Fruit fly (Drosophila melanogaster): ENCODE results near the gene CG12811.

- no peak for TF ChIP-seq esn (GFP tag; optimal IDR thresholded peaks at IDR 0.05)
- TF ChIP-seq CG8119 (GFP tag; IDR thresholded peaks at IDR 0.05) = no peak
- TF ChIP-seq Lpt (GFP tag; optimal IDR thresholded peaks at IDR 0.05) = no peak
- no peak for TF ChIP-seq spab (GFP tag; optimal IDR thresholded peaks at IDR 0.05)
- TF ChIP-seq OdsH (GFP tag; optimal IDR thresholded peaks at IDR 0.05) = no peak
- no peak for TF ChIP-seq CG6276 (GFP tag; optimal IDR thresholded peaks at IDR 0.05)
- no peak for TF ChIP-seq achi (GFP tag; optimal IDR thresholded peaks at IDR 0.05)
- no peak for TF ChIP-seq CG15336 (GFP tag; IDR thresholded peaks at IDR 0.05)
- TF ChIP-seq CG16779 (tag; optimal IDR thresholded peaks at IDR 0.05) = no peak
- TF ChIP-seq Ets96B (tag; optimal IDR thresholded peaks at IDR 0.05) = no peak
- no peak for TF ChIP-seq Hr38 (GFP tag; optimal IDR thresholded peaks at IDR 0.05)
- no peak for TF ChIP-seq Gug (GFP tag; IDR thresholded peaks at IDR 0.05)
- TF ChIP-seq svp (GFP tag) = peak; percentile 97
These were observed 8.1 kb downstream of the CG12811 start for dm6 chr3R:10040505-10040904.
